ENCODE assay signal across 1 fruit fly cellular context in the genomic region with DNA sequence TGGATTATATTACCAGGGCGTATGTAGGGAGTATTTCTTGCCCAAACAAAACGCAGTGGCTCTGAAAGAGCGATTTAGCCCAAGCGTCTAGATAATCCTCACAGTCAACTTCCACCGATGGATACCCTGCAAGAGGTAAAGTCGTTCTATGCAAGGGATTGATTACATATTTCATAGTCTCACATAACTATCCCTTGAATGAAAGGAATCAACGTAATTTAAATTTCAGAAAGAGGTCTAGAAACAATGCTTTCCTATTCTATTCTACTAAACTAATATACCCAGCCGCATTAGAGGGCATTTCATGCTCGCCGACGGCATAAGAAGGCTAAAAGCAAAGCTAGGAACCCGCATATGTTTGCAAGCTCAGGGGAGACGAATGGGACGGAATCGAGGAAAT.
TF ChIP-seq lines count a peak whose summit lies in the region.

No protein-coding gene starts in this region.

TF ChIP-seq in whole organism, embryonic, 481 proteins besides CTCF, POLR2A, EP300 and RAD21 (continued from another document and continues in another):
- TF ChIP-seq sisA (GFP tag; IDR thresholded peaks at IDR 0.05; lab: Robert Waterston, UW) (peak; percentile 34; the same call in 1 of the 2 replicates), CoRest (tag; optimal IDR thresholded peaks at IDR 0.05; lab: Kevin White, UChicago) (peak; percentile 29), nmo (GFP tag; optimal IDR thresholded peaks at IDR 0.05; lab: Kevin White, UChicago) (peak; percentile 9), CG17802 (tag; optimal IDR thresholded peaks at IDR 0.05; lab: Kevin White, UChicago) (no peak), Ada2b (GFP tag; IDR thresholded peaks at IDR 0.05; lab: Robert Waterston, UW) (peak; percentile 47; the same call in 1 of the 2 replicates), zfh2 (GFP tag; optimal IDR thresholded peaks at IDR 0.05; lab: Kevin White, UChicago) (peak; percentile 3), CG15601 (tag; optimal IDR thresholded peaks at IDR 0.05; lab: Kevin White, UChicago) (no peak), CG9609 (GFP tag; optimal IDR thresholded peaks at IDR 0.05; lab: Kevin White, UChicago) (peak; percentile 9), CG17385 (GFP tag; optimal IDR thresholded peaks at IDR 0.05; lab: Kevin White, UChicago) (peak; percentile 19), unc-4 (GFP tag; IDR thresholded peaks at IDR 0.05; lab: Robert Waterston, UW; ENCODE audit: partially characterized antibody) (no peak), PHDP (tag; optimal IDR thresholded peaks at IDR 0.05; lab: Kevin White, UChicago) (peak; percentile 46), eve (GFP tag; optimal IDR thresholded peaks at IDR 0.05; lab: Kevin White, UChicago) (peak in 1 of 2 experiments; percentile 27), ERR (GFP tag; optimal IDR thresholded peaks at IDR 0.05; lab: Kevin White, UChicago) (no peak), fd96Cb (tag; optimal IDR thresholded peaks at IDR 0.05; lab: Kevin White, UChicago) (peak; percentile 16), zfh1 (GFP tag; IDR thresholded peaks at IDR 0.05; lab: Robert Waterston, UW) (no peak), CG9817 (tag; optimal IDR thresholded peaks at IDR 0.05; lab: Kevin White, UChicago) (peak; percentile 27), Rfx (GFP tag; IDR thresholded peaks at IDR 0.05; lab: Robert Waterston, UW) (peak; percentile 54), pan (optimal IDR thresholded peaks at IDR 0.05; lab: Kevin White, UChicago) (no peak), pan (GFP tag; optimal IDR thresholded peaks at IDR 0.05 in 1 of 2, IDR thresholded peaks at IDR 0.05 in 1 of 2) (peak in 1 of 2 experiments; percentile 33), Gug (GFP tag; IDR thresholded peaks at IDR 0.05; lab: Robert Waterston, UW) (peak; percentile 6; the same call in 1 of the 4 replicates), CG18619 (GFP tag; optimal IDR thresholded peaks at IDR 0.05; lab: Kevin White, UChicago) (peak; percentile 4), prd (optimal IDR thresholded peaks at IDR 0.05; lab: Kevin White, UChicago) (no peak), prd (GFP tag; IDR thresholded peaks at IDR 0.05; lab: Robert Waterston, UW) (peak; percentile 52; the same call in 2 of the 3 replicates), CG30403 (GFP tag; optimal IDR thresholded peaks at IDR 0.05; lab: Kevin White, UChicago) (peak; percentile 15), CG13775 (GFP tag; optimal IDR thresholded peaks at IDR 0.05; lab: Kevin White, UChicago) (no peak), D19B (GFP tag; optimal IDR thresholded peaks at IDR 0.05; lab: Kevin White, UChicago) (peak; percentile 40), Oaz (GFP tag; IDR thresholded peaks at IDR 0.05; lab: Robert Waterston, UW) (peak; percentile 17; the same call in 1 of the 2 replicates), Meics (GFP tag; optimal IDR thresholded peaks at IDR 0.05; lab: Kevin White, UChicago) (peak; percentile 59), Myb (GFP tag; optimal IDR thresholded peaks at IDR 0.05; lab: Kevin White, UChicago) (peak; percentile 39), ttk (GFP tag; IDR thresholded peaks at IDR 0.05; lab: Robert Waterston, UW) (peak; percentile 56), D19A (tag; optimal IDR thresholded peaks at IDR 0.05; lab: Kevin White, UChicago) (peak; percentile 37), CG4282 (GFP tag; optimal IDR thresholded peaks at IDR 0.05; lab: Kevin White, UChicago) (no peak), CG8281 (tag; optimal IDR thresholded peaks at IDR 0.05; lab: Kevin White, UChicago) (no peak), sna (GFP tag; IDR thresholded peaks at IDR 0.05; lab: Robert Waterston, UW; ENCODE audit: partially characterized antibody) (no peak), Pdp1 (GFP tag; optimal IDR thresholded peaks at IDR 0.05; lab: Kevin White, UChicago) (peak in 1 of 2 experiments; percentile 6), dpn (GFP tag; optimal IDR thresholded peaks at IDR 0.05; lab: Kevin White, UChicago) (peak in 1 of 2 experiments; percentile 2), CG11247 (GFP tag; IDR thresholded peaks at IDR 0.05; lab: Robert Waterston, UW) (0 out of 2 replicates have a peak, but pooled peaks have one; percentile 20), ind (GFP tag; optimal IDR thresholded peaks at IDR 0.05; lab: Kevin White, UChicago) (peak; percentile 21), Hmr (GFP tag; optimal IDR thresholded peaks at IDR 0.05; lab: Kevin White, UChicago) (peak; percentile 60), her (GFP tag; optimal IDR thresholded peaks at IDR 0.05; lab: Kevin White, UChicago) (no peak), CG8924 (tag; optimal IDR thresholded peaks at IDR 0.05; lab: Kevin White, UChicago) (peak; percentile 37), CG11504 (tag; optimal IDR thresholded peaks at IDR 0.05; lab: Kevin White, UChicago) (peak; percentile 62), CG17186 (GFP tag; optimal IDR thresholded peaks at IDR 0.05; lab: Kevin White, UChicago) (no peak), CG3726 (GFP tag; IDR thresholded peaks at IDR 0.05; lab: Robert Waterston, UW) (0 out of 3 replicates have a peak, but pooled peaks have one; percentile 35), CG6683 (GFP tag; optimal IDR thresholded peaks at IDR 0.05; lab: Kevin White, UChicago) (peak; percentile 6), Fer3 (tag; optimal IDR thresholded peaks at IDR 0.05; lab: Kevin White, UChicago) (peak; percentile 30), CG3847 (GFP tag; IDR thresholded peaks at IDR 0.05; lab: Robert Waterston, UW) (peak; percentile 24; the same call in 1 of the 2 replicates), CG10209 (GFP tag; optimal IDR thresholded peaks at IDR 0.05; lab: Kevin White, UChicago) (peak; percentile 23), CG14667 (GFP tag; IDR thresholded peaks at IDR 0.05; lab: Robert Waterston, UW) (no peak), Hr51 (GFP tag; optimal IDR thresholded peaks at IDR 0.05; lab: Kevin White, UChicago) (peak in 1 of 2 experiments; percentile 40), Oli (tag; optimal IDR thresholded peaks at IDR 0.05; lab: Kevin White, UChicago) (peak; percentile 30), pnt (GFP tag; optimal IDR thresholded peaks at IDR 0.05; lab: Kevin White, UChicago) (no peak), Ets65A (GFP tag; lab: Kevin White, UChicago) (peak; percentile 58), CG7556 (GFP tag; optimal IDR thresholded peaks at IDR 0.05; lab: Kevin White, UChicago) (peak; percentile 41), hkb (optimal IDR thresholded peaks at IDR 0.05; lab: Kevin White, UChicago) (no peak), hkb (GFP tag; IDR thresholded peaks at IDR 0.05; lab: Robert Waterston, UW) (0 out of 2 replicates have a peak, but pooled peaks have one; percentile 24), dmrt99B (tag; optimal IDR thresholded peaks at IDR 0.05; lab: Kevin White, UChicago) (peak; percentile 62), tgo (GFP tag; IDR thresholded peaks at IDR 0.05; lab: Robert Waterston, UW) (peak; percentile 28; the same call in 2 of the 3 replicates), CG17361 (GFP tag; IDR thresholded peaks at IDR 0.05; lab: Robert Waterston, UW) (0 out of 3 replicates have a peak, but pooled peaks have one; percentile 25), CkIIα-i1 (GFP tag; IDR thresholded peaks at IDR 0.05; lab: Robert Waterston, UW) (no peak), nerfin-2 (GFP tag; IDR thresholded peaks at IDR 0.05; lab: Robert Waterston, UW; ENCODE audit: partially characterized antibody) (no peak), CG2120 (GFP tag; optimal IDR thresholded peaks at IDR 0.05; lab: Kevin White, UChicago) (peak; percentile 67), lmd (GFP tag; IDR thresholded peaks at IDR 0.05; lab: Robert Waterston, UW) (peak; percentile 46; the same call in 1 of the 2 replicates), Mrtf (GFP tag; IDR thresholded peaks at IDR 0.05; lab: Robert Waterston, UW) (no peak), Tbp (GFP tag; optimal IDR thresholded peaks at IDR 0.05; lab: Kevin White, UChicago) (no peak), Hr78 (GFP tag; optimal IDR thresholded peaks at IDR 0.05; lab: Kevin White, UChicago) (no peak), CG42726 (GFP tag; IDR thresholded peaks at IDR 0.05; lab: Robert Waterston, UW; ENCODE audit: partially characterized antibody) (no peak), CG8290 (GFP tag; optimal IDR thresholded peaks at IDR 0.05; lab: Kevin White, UChicago) (no peak), CG8290 (tag; optimal IDR thresholded peaks at IDR 0.05; lab: Kevin White, UChicago) (peak in 1 of 2 experiments; percentile 64), CG4730 (GFP tag; IDR thresholded peaks at IDR 0.05; lab: Robert Waterston, UW) (no peak), CG12659 (GFP tag; optimal IDR thresholded peaks at IDR 0.05; lab: Kevin White, UChicago) (peak; percentile 34), CG32532 (GFP tag; IDR thresholded peaks at IDR 0.05; lab: Robert Waterston, UW) (peak; percentile 29; the same call in 1 of the 2 replicates), CG16813 (GFP tag; IDR thresholded peaks at IDR 0.05; lab: Robert Waterston, UW; ENCODE audit: partially characterized antibody) (no peak), grau (tag; optimal IDR thresholded peaks at IDR 0.05; lab: Kevin White, UChicago) (peak; percentile 56), Ptx1 (GFP tag; IDR thresholded peaks at IDR 0.05; lab: Robert Waterston, UW) (peak; percentile 57), caup (GFP tag; optimal IDR thresholded peaks at IDR 0.05; lab: Kevin White, UChicago; ENCODE audit: severe bottlenecking) (peak; percentile 51), CG2712 (tag; optimal IDR thresholded peaks at IDR 0.05; lab: Kevin White, UChicago) (peak; percentile 27), HLHmδ (GFP tag; optimal IDR thresholded peaks at IDR 0.05; lab: Kevin White, UChicago) (no peak), twi (tag; optimal IDR thresholded peaks at IDR 0.05; lab: Kevin White, UChicago) (no peak), CG15269 (tag; optimal IDR thresholded peaks at IDR 0.05; lab: Kevin White, UChicago) (peak; percentile 63), CG9215 (GFP tag; IDR thresholded peaks at IDR 0.05; lab: Robert Waterston, UW) (0 out of 2 replicates have a peak, but pooled peaks have one; percentile 31), ap (GFP tag; IDR thresholded peaks at IDR 0.05; lab: Robert Waterston, UW) (no peak), CG13296 (GFP tag; optimal IDR thresholded peaks at IDR 0.05; lab: Kevin White, UChicago) (peak; percentile 45), Med (GFP tag; lab: Kevin White, UChicago) (peak; percentile 87), CG13287 (GFP tag; IDR thresholded peaks at IDR 0.05; lab: Robert Waterston, UW; ENCODE audit: partially characterized antibody) (no peak), CG11456 (GFP tag; IDR thresholded peaks at IDR 0.05; lab: Robert Waterston, UW) (0 out of 3 replicates have a peak, but pooled peaks have one; percentile 53), pros (GFP tag; optimal IDR thresholded peaks at IDR 0.05; lab: Kevin White, UChicago) (no peak), Hand (GFP tag; optimal IDR thresholded peaks at IDR 0.05; lab: Kevin White, UChicago) (peak; percentile 22), CG12071 (GFP tag; optimal IDR thresholded peaks at IDR 0.05; lab: Kevin White, UChicago) (peak; percentile 1), Xbp1 (GFP tag; optimal IDR thresholded peaks at IDR 0.05; lab: Kevin White, UChicago) (peak; percentile 15), MTF-1 (GFP tag; optimal IDR thresholded peaks at IDR 0.05; lab: Kevin White, UChicago; ENCODE audit: borderline replicate concordance) (no peak), TFAM (GFP tag; optimal IDR thresholded peaks at IDR 0.05; lab: Kevin White, UChicago) (no peak), H15 (GFP tag; IDR thresholded peaks at IDR 0.05; lab: Robert Waterston, UW) (0 out of 3 replicates have a peak, but pooled peaks have one; percentile 15), Dek (tag; optimal IDR thresholded peaks at IDR 0.05; lab: Kevin White, UChicago) (peak; percentile 17), Dbx (GFP tag; IDR thresholded peaks at IDR 0.05; lab: Robert Waterston, UW) (peak; percentile 40; the same call in 1 of the 3 replicates), Sry-δ (GFP tag; optimal IDR thresholded peaks at IDR 0.05; lab: Kevin White, UChicago) (no peak), CG9932 (GFP tag; IDR thresholded peaks at IDR 0.05; lab: Robert Waterston, UW) (peak; percentile 49), slbo (GFP tag; IDR thresholded peaks at IDR 0.05; lab: Robert Waterston, UW) (peak; percentile 56), CG12299 (tag; optimal IDR thresholded peaks at IDR 0.05; lab: Kevin White, UChicago) (no peak), CG10366 (GFP tag; IDR thresholded peaks at IDR 0.05; lab: Robert Waterston, UW) (peak; percentile 12; the same call in 1 of the 2 replicates), onecut (GFP tag; IDR thresholded peaks at IDR 0.05; lab: Robert Waterston, UW) (no peak), oc (tag; optimal IDR thresholded peaks at IDR 0.05; lab: Kevin White, UChicago) (peak; percentile 32), mirr (GFP tag; optimal IDR thresholded peaks at IDR 0.05; lab: Kevin White, UChicago) (no peak), lab (GFP tag; optimal IDR thresholded peaks at IDR 0.05; lab: Kevin White, UChicago) (peak; percentile 76), ftz-f1 (GFP tag; optimal IDR thresholded peaks at IDR 0.05; lab: Kevin White, UChicago) (no peak), dm (GFP tag; optimal IDR thresholded peaks at IDR 0.05; lab: Kevin White, UChicago) (no peak), CG17612 (GFP tag; IDR thresholded peaks at IDR 0.05; lab: Robert Waterston, UW) (no peak), cwo (GFP tag; optimal IDR thresholded peaks at IDR 0.05; lab: Kevin White, UChicago) (peak; percentile 48), sima (GFP tag; optimal IDR thresholded peaks at IDR 0.05; lab: Kevin White, UChicago) (no peak), abd-A (tag; optimal IDR thresholded peaks at IDR 0.05; lab: Kevin White, UChicago) (no peak), ranshi (GFP tag; IDR thresholded peaks at IDR 0.05; lab: Robert Waterston, UW) (peak; percentile 33; the same call in 1 of the 2 replicates), sug (tag; optimal IDR thresholded peaks at IDR 0.05; lab: Kevin White, UChicago) (peak; percentile 3), CG4424 (GFP tag; optimal IDR thresholded peaks at IDR 0.05; lab: Kevin White, UChicago) (no peak), CG2678 (tag; optimal IDR thresholded peaks at IDR 0.05; lab: Kevin White, UChicago) (peak; percentile 68), emc (GFP tag; optimal IDR thresholded peaks at IDR 0.05; lab: Kevin White, UChicago) (no peak), Scr (GFP tag; IDR thresholded peaks at IDR 0.05; lab: Robert Waterston, UW; ENCODE audit: partially characterized antibody) (no peak), HLH4C (GFP tag; IDR thresholded peaks at IDR 0.05; lab: Robert Waterston, UW; ENCODE audit: partially characterized antibody) (no peak), Hsf (GFP tag; optimal IDR thresholded peaks at IDR 0.05; lab: Kevin White, UChicago) (no peak), CG14441 (GFP tag; IDR thresholded peaks at IDR 0.05; lab: Robert Waterston, UW) (peak; percentile 48; the same call in 1 of the 2 replicates), CG17359 (tag; optimal IDR thresholded peaks at IDR 0.05; lab: Kevin White, UChicago) (peak; percentile 56), CG9727 (GFP tag; optimal IDR thresholded peaks at IDR 0.05; lab: Kevin White, UChicago) (peak; percentile 5), org-1 (GFP tag; optimal IDR thresholded peaks at IDR 0.05; lab: Kevin White, UChicago) (peak; percentile 36), CG14014 (GFP tag; IDR thresholded peaks at IDR 0.05; lab: Robert Waterston, UW) (peak; percentile 47; the same call in 1 of the 2 replicates)
